Worm (Caenorhabditis elegans) whole organism, L1 larva: Measurements from ENCODE around the gene ZK1236.9.

Source experiments
- C04F5.9 ChIP-seq: sonication (generic microtip); optimal IDR thresholded peaks from 2 replicates; lab custom pipeline; 2016; ENCODE audit warnings: missing genetic modification characterization, missing compliant biosample characterization
- C16A3.4 ChIP-seq: fragments of 150-350 bp; optimal IDR thresholded peaks from 2 replicates; lab custom pipeline; 2014; ENCODE audit warnings: missing biosample characterization, missing genetic modification characterization
- C34B4.2 ChIP-seq: sonication (generic microtip); optimal IDR thresholded peaks from 2 replicates; lab custom pipeline; 2017; ENCODE audit warnings: mild to moderate bottlenecking, missing genetic modification characterization, missing compliant biosample characterization
- ama-1 ChIP-seq: fragments of 150-350 bp; optimal IDR thresholded peaks from 2 replicates; lab custom pipeline; 2014
- ceh-63 ChIP-seq: fragments of 200-800 bp; sonication (Bioruptor generic); optimal IDR thresholded peaks from 2 replicates; lab custom pipeline; 2018; ENCODE audit warnings: mild to moderate bottlenecking, missing genetic modification characterization, missing compliant biosample characterization
- ceh-82 ChIP-seq, 3 experiments: fragments of 150-350 bp in 1 of 3; sonication (generic microtip) in 2 of 3; optimal IDR thresholded peaks; 2 replicates each; lab custom pipeline; 2014 to 2017; ENCODE audit warnings: missing biosample characterization in 3 of 3, missing genetic modification characterization in 3 of 3
- ceh-88 ChIP-seq: fragments of 200-800 bp; sonication (Bioruptor generic); IDR thresholded peaks from 2 replicates; pipeline ENCODE4 v1.3.6; 2022; ENCODE audit warnings: missing genetic modification characterization, missing compliant biosample characterization
- dpl-1 ChIP-seq, 3 experiments: fragments of 150-350 bp in 2 of 3; sonication (generic microtip) in 1 of 3; optimal IDR thresholded peaks; 2 replicates each; lab custom pipeline; 2014 to 2017; ENCODE audit warnings: missing biosample characterization in 3 of 3, missing genetic modification characterization in 3 of 3, missing genetic modification reagents in 3 of 3
- dsc-1 ChIP-seq: sonication (generic microtip); optimal IDR thresholded peaks from 2 replicates; lab custom pipeline; 2016; ENCODE audit warnings: mild to moderate bottlenecking, missing genetic modification characterization, missing compliant biosample characterization
- efl-1 ChIP-seq, 4 experiments: fragments of 150-350 bp; optimal IDR thresholded peaks in 3 of 4; peaks in 1 of 4; 1 replicate in 1 of 4; 2 replicates in 3 of 4; lab custom pipeline; 2014; ENCODE audit warnings: missing biosample characterization in 2 of 4, missing genetic modification characterization in 2 of 4, missing genetic modification reagents in 2 of 4
- egl-27 ChIP-seq, 2 experiments: fragments of 150-350 bp in 1 of 2; sonication (generic microtip); optimal IDR thresholded peaks; 3 replicates each; lab custom pipeline; 2017 to 2018; ENCODE audit warnings: missing biosample characterization in 2 of 2, missing genetic modification characterization in 2 of 2, missing genetic modification reagents in 2 of 2
- elt-2 ChIP-seq: sonication (generic microtip); optimal IDR thresholded peaks from 2 replicates; lab custom pipeline; 2016; ENCODE audit warnings: missing genetic modification characterization, mild to moderate bottlenecking, inconsistent platforms, missing compliant biosample characterization, missing genetic modification reagents
- ets-5 ChIP-seq: fragments of 200-800 bp; sonication (Bioruptor generic); IDR thresholded peaks from 2 replicates; pipeline ENCODE4 v1.3.6; 2022; ENCODE audit warnings: missing genetic modification characterization, missing compliant biosample characterization
- fkh-4 ChIP-seq: sonication (generic microtip); optimal IDR thresholded peaks from 2 replicates; lab custom pipeline; 2016; ENCODE audit warnings: missing compliant biosample characterization, missing genetic modification characterization, borderline replicate concordance
- fos-1 ChIP-seq: fragments of 150-350 bp; optimal IDR thresholded peaks from 2 replicates; lab custom pipeline; 2014; ENCODE audit warnings: missing biosample characterization, missing genetic modification characterization
- grh-1 ChIP-seq: fragments of 200-800 bp; sonication (Bioruptor generic); IDR thresholded peaks from 2 replicates; pipeline ENCODE4 v1.3.6; 2022; ENCODE audit warnings: missing genetic modification reagents, missing genetic modification characterization, missing compliant biosample characterization
- hlh-4 ChIP-seq: sonication (generic microtip); optimal IDR thresholded peaks from 2 replicates; lab custom pipeline; 2016; ENCODE audit warnings: mild to moderate bottlenecking, missing genetic modification characterization, missing compliant biosample characterization
- hpl-2 ChIP-seq: fragments of 150-350 bp; optimal IDR thresholded peaks from 2 replicates; lab custom pipeline; 2014; ENCODE audit warnings: missing biosample characterization, missing genetic modification reagents, missing genetic modification characterization
- irx-1 ChIP-seq: sonication (generic microtip); optimal IDR thresholded peaks from 2 replicates; lab custom pipeline; 2016; ENCODE audit warnings: missing genetic modification characterization, missing compliant biosample characterization
- isw-1 ChIP-seq: fragments of 200-800 bp; sonication (Bioruptor generic); IDR thresholded peaks from 2 replicates; pipeline ENCODE4 v1.3.6; 2022; ENCODE audit warnings: missing genetic modification characterization, missing compliant biosample characterization
- jun-1 ChIP-seq: fragments of 150-350 bp; optimal IDR thresholded peaks from 2 replicates; lab custom pipeline; 2014; ENCODE audit warnings: missing biosample characterization, missing genetic modification reagents, missing genetic modification characterization
- lin-14 ChIP-seq: fragments of 200-800 bp; sonication (Bioruptor generic); optimal IDR thresholded peaks from 2 replicates; lab custom pipeline; 2018; ENCODE audit warnings: mild to moderate bottlenecking, missing genetic modification characterization, moderate library complexity, missing compliant biosample characterization
- lin-15B ChIP-seq: fragments of 150-350 bp; sonication (generic microtip); optimal IDR thresholded peaks from 3 replicates; lab custom pipeline; 2014; ENCODE audit warnings: missing biosample characterization, missing genetic modification characterization
- lin-35 ChIP-seq, 2 experiments: fragments of 150-350 bp; optimal IDR thresholded peaks; 2 replicates each; lab custom pipeline; 2014; ENCODE audit warnings: missing biosample characterization in 2 of 2, missing genetic modification characterization in 2 of 2, missing genetic modification reagents in 2 of 2
- lin-39 ChIP-seq: fragments of 150-350 bp; optimal IDR thresholded peaks from 2 replicates; lab custom pipeline; 2014; ENCODE audit warnings: missing biosample characterization, missing genetic modification reagents, missing genetic modification characterization
- lsy-2 ChIP-seq, 2 experiments: fragments of 150-350 bp; optimal IDR thresholded peaks; 2 replicates each; lab custom pipeline; 2014; ENCODE audit warnings: missing biosample characterization in 2 of 2, missing genetic modification characterization in 2 of 2
- mdl-1 ChIP-seq, 2 experiments: fragments of 150-350 bp; optimal IDR thresholded peaks; 2 replicates each; lab custom pipeline; 2014 to 2017; ENCODE audit warnings: missing biosample characterization in 2 of 2, missing genetic modification characterization in 2 of 2, inconsistent platforms in 1 of 2
- mef-2 ChIP-seq: fragments of 150-350 bp; optimal IDR thresholded peaks from 2 replicates; lab custom pipeline; 2014; ENCODE audit warnings: missing biosample characterization, missing genetic modification characterization
- nhr-11 ChIP-seq: fragments of 150-350 bp; optimal IDR thresholded peaks from 2 replicates; lab custom pipeline; 2014; ENCODE audit warnings: missing biosample characterization, missing genetic modification characterization
- nhr-20 ChIP-seq: sonication (generic microtip); optimal IDR thresholded peaks from 2 replicates; lab custom pipeline; 2016; ENCODE audit warnings: mild to moderate bottlenecking, missing genetic modification characterization, missing compliant biosample characterization
- nhr-28 ChIP-seq: fragments of 150-350 bp; optimal IDR thresholded peaks from 2 replicates; lab custom pipeline; 2014; ENCODE audit warnings: missing biosample characterization, missing genetic modification characterization
- nhr-85 ChIP-seq: sonication (generic microtip); peaks from one replicate; lab custom pipeline; 2016; ENCODE audit warnings: missing genetic modification characterization, inconsistent platforms, missing compliant biosample characterization
- pag-3 ChIP-seq: sonication (generic microtip); optimal IDR thresholded peaks from 2 replicates; lab custom pipeline; 2017; ENCODE audit warnings: missing genetic modification characterization, mild to moderate bottlenecking, missing compliant biosample characterization, antibody characterized with exemption, borderline replicate concordance; ENCODE audit not compliant: insufficient read depth
- pqm-1 ChIP-seq: sonication (generic microtip); optimal IDR thresholded peaks from 3 replicates; lab custom pipeline; 2017; ENCODE audit warnings: missing biosample characterization, missing genetic modification characterization
- sptf-1 ChIP-seq: fragments of 150-350 bp; optimal IDR thresholded peaks from 2 replicates; lab custom pipeline; 2014; ENCODE audit warnings: missing biosample characterization, missing genetic modification characterization
- tlp-1 ChIP-seq: fragments of 150-350 bp; optimal IDR thresholded peaks from 2 replicates; lab custom pipeline; 2014; ENCODE audit warnings: missing biosample characterization, missing genetic modification characterization
- unc-30 ChIP-seq: sonication (generic microtip); optimal IDR thresholded peaks from 2 replicates; lab custom pipeline; 2017; ENCODE audit warnings: missing biosample characterization, missing genetic modification characterization
- unc-62 ChIP-seq: fragments of 150-350 bp; optimal IDR thresholded peaks from 2 replicates; lab custom pipeline; 2014; ENCODE audit warnings: missing biosample characterization, missing genetic modification reagents, missing genetic modification characterization
- unc-98 ChIP-seq: fragments of 200-800 bp; sonication (Bioruptor generic); IDR thresholded peaks from 2 replicates; pipeline ENCODE4 v1.3.6; 2022; ENCODE audit warnings: missing genetic modification characterization, missing compliant biosample characterization
- xbp-1 ChIP-seq: sonication (generic microtip); optimal IDR thresholded peaks from 2 replicates; lab custom pipeline; 2016; ENCODE audit warnings: missing genetic modification characterization, missing compliant biosample characterization
- zip-4 ChIP-seq: fragments of 200-800 bp; sonication (Bioruptor generic); optimal IDR thresholded peaks from 2 replicates; lab custom pipeline; 2018; ENCODE audit warnings: mild to moderate bottlenecking, missing genetic modification characterization, moderate library complexity, missing compliant biosample characterization
- ztf-11 ChIP-seq, 2 experiments: sonication (generic microtip); optimal IDR thresholded peaks; 2 replicates each; lab custom pipeline; 2016 to 2017; ENCODE audit warnings: missing genetic modification characterization in 2 of 2, missing biosample characterization in 1 of 2, missing compliant biosample characterization in 1 of 2

ZK1236.9 gene

ce11 chrIII:8411976-8412375 is 23.0 kb downstream of the ZK1236.9 start (continued):
- no peak for TF ChIP-seq lin-39 (tag; lab: Kevin White, UChicago)
- peak; percentile 24 for TF ChIP-seq lin-15B (tag; lab: Kevin White, UChicago)
- TF ChIP-seq tlp-1 = no peak
- no peak for TF ChIP-seq unc-98
- TF ChIP-seq nhr-11 (tag; lab: Kevin White, UChicago) = no peak
- TF ChIP-seq jun-1 (tag; lab: Kevin White, UChicago) = peak; percentile 57
- no peak for TF ChIP-seq dsc-1 (tag; lab: Kevin White, UChicago)
- TF ChIP-seq pag-3 (tag; lab: Kevin White, UChicago) = no peak
- peak; percentile 63 for TF ChIP-seq fos-1
- TF ChIP-seq ceh-82 (tag; optimal IDR thresholded peaks at IDR 0.05; lab: Kevin White, UChicago) = peak; percentile 25 to 63 (median 34)

DNA sequence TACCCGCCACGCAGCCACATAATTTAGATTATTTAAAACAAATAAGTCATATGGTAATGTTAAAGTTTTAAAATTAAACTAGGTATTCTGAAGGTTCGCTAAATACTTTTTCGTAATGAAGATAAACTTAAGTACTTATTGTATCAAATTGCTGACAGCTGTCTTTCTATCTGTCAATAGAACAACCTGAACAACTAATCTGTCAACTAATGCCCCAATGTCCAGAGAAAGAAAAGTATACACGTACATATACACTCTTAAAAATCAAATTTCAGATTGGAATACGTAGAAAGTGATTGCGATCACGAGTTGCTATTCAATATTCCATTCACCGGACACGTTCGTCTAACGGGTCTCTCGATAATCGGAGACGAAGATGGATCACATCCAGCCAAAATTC is 24.2 kb downstream of the ZK1236.9 start:
- TF ChIP-seq sptf-1 = no peak
- no peak for TF ChIP-seq nhr-85 (tag; lab: Kevin White, UChicago)
- no peak for TF ChIP-seq efl-1 (optimal IDR thresholded peaks at IDR 0.05; lab: Kevin White, UChicago)
- TF ChIP-seq efl-1 (GFP tag; optimal IDR thresholded peaks at IDR 0.05 in 1 of 2; lab: Kevin White, UChicago) = no peak
- TF ChIP-seq elt-2 = no peak
- TF ChIP-seq dpl-1 (GFP tag; optimal IDR thresholded peaks at IDR 0.05; lab: Kevin White, UChicago) = no peak
- no peak for TF ChIP-seq ceh-63 (GFP tag; lab: Kevin White, UChicago)
- no peak for TF ChIP-seq ceh-88 (GFP tag; lab: Robert Waterston, UW)
- TF ChIP-seq unc-62 (GFP tag; lab: Kevin White, UChicago) = no peak
- no peak for TF ChIP-seq mdl-1 (tag; optimal IDR thresholded peaks at IDR 0.05; lab: Kevin White, UChicago)
- no peak for TF ChIP-seq unc-30
- TF ChIP-seq irx-1 (tag; lab: Kevin White, UChicago) = no peak
- TF ChIP-seq ets-5 = no peak
- TF ChIP-seq jun-1 (tag; lab: Kevin White, UChicago) = no peak
- TF ChIP-seq mef-2 (tag; lab: Kevin White, UChicago) = no peak
- no peak for TF ChIP-seq hlh-4
- TF ChIP-seq, all 84 proteins: peak for 0

ce11 chrIII:8409166-8409565 is 25.8 kb downstream of the ZK1236.9 start, which contains the start of gene ZK353.9:
Gene ZK353.9, plus strand, starts transcription at chrIII:8409496.
- TF ChIP-seq C34B4.2 (tag; lab: Kevin White, UChicago) (no peak), grh-1 (no peak), nhr-85 (tag; lab: Kevin White, UChicago) (no peak), mef-2 (tag; lab: Kevin White, UChicago) (no peak), C16A3.4 (no peak), isw-1 (GFP tag; lab: Robert Waterston, UW) (no peak), lin-35 (GFP tag; optimal IDR thresholded peaks at IDR 0.05; lab: Kevin White, UChicago) (no peak), zip-4 (GFP tag; lab: Kevin White, UChicago) (no peak), fkh-4 (tag; lab: Kevin White, UChicago) (no peak), elt-2 (no peak), ama-1 (lab: Kevin White, UChicago) (no peak), egl-27 (tag; optimal IDR thresholded peaks at IDR 0.05; lab: Kevin White, UChicago) (no peak), lin-39 (tag; lab: Kevin White, UChicago) (no peak)

ce11 chrIII:8405449-8405962 is 29.5 kb downstream of the ZK1236.9 start, which contains the start of the genes ubxn-4 and cyy-1:
Gene ubxn-4, minus strand, starts transcription at chrIII:8405562.
Gene cyy-1, plus strand, starts transcription at chrIII:8405874.
- no peak for TF ChIP-seq ets-5
- no peak for TF ChIP-seq hpl-2 (GFP tag; lab: Kevin White, UChicago)
- peak; percentile 7 for TF ChIP-seq lin-14 (GFP tag; lab: Kevin White, UChicago)
- TF ChIP-seq efl-1 (optimal IDR thresholded peaks at IDR 0.05; lab: Kevin White, UChicago) = no peak
- TF ChIP-seq efl-1 (GFP tag; optimal IDR thresholded peaks at IDR 0.05 in 1 of 2; lab: Kevin White, UChicago) = peak in 1 of 2 experiments; percentile 92
- no peak for TF ChIP-seq C34B4.2 (tag; lab: Kevin White, UChicago)
- TF ChIP-seq ztf-11 (tag; optimal IDR thresholded peaks at IDR 0.05; lab: Kevin White, UChicago) = no peak
- peak; percentile 51 for TF ChIP-seq xbp-1 (tag; lab: Kevin White, UChicago)
- no peak for TF ChIP-seq mef-2 (tag; lab: Kevin White, UChicago)
- TF ChIP-seq lsy-2 (tag; optimal IDR thresholded peaks at IDR 0.05; lab: Kevin White, UChicago) = peak in 1 of 2 experiments; percentile 31
- peak in 1 of 3 experiments; percentile 27 for TF ChIP-seq dpl-1 (GFP tag; optimal IDR thresholded peaks at IDR 0.05; lab: Kevin White, UChicago)
- no peak for TF ChIP-seq nhr-28 (tag; lab: Kevin White, UChicago)
- no peak for TF ChIP-seq C04F5.9 (tag; lab: Kevin White, UChicago)
- no peak for TF ChIP-seq pqm-1 (tag; lab: Kevin White, UChicago)
- TF ChIP-seq nhr-20 = no peak
- TF ChIP-seq, all 84 proteins: peak for 5
